Worm (Caenorhabditis elegans) whole organism, midembryonic: Measurements from ENCODE around the gene srh-239.

ENCODE experiments used
- cog-1 ChIP-seq: sonication (generic microtip); optimal IDR thresholded peaks from 2 replicates; lab custom pipeline; 2016; ENCODE audit warnings: missing genetic modification characterization, missing compliant biosample characterization
- flt-1 ChIP-seq: fragments of 200-800 bp; sonication (Bioruptor generic); IDR thresholded peaks from 2 replicates; pipeline ENCODE4 v1.3.6; 2022; ENCODE audit warnings: missing genetic modification characterization, missing compliant biosample characterization
- klf-2 ChIP-seq: fragments of 200-800 bp; sonication (Bioruptor generic); conservative IDR thresholded peaks from 2 replicates; pipeline ENCODE4 v1.3.6; 2022; ENCODE audit warnings: missing genetic modification reagents, missing genetic modification characterization, missing compliant biosample characterization
- ref-1 ChIP-seq: fragments of 200-800 bp; sonication (Bioruptor generic); conservative IDR thresholded peaks from 2 replicates; pipeline ENCODE4 v1.3.6; 2022; ENCODE audit warnings: missing genetic modification reagents, missing genetic modification characterization, missing compliant biosample characterization
- tab-1 ChIP-seq: fragments of 200-800 bp; sonication (Bioruptor generic); IDR thresholded peaks from 2 replicates; pipeline ENCODE4 v1.3.6; 2022; ENCODE audit warnings: missing genetic modification characterization, missing compliant biosample characterization
- ztf-23 ChIP-seq: fragments of 200-800 bp; sonication (Bioruptor generic); IDR thresholded peaks from 2 replicates; pipeline ENCODE4 v1.3.6; 2022; ENCODE audit warnings: missing genetic modification reagents, missing genetic modification characterization, missing compliant biosample characterization
- ztf-29 ChIP-seq: fragments of 200-800 bp; sonication (Bioruptor generic); IDR thresholded peaks from 2 replicates; pipeline ENCODE4 v1.3.6; 2022; ENCODE audit warnings: missing genetic modification reagents, missing genetic modification characterization, missing compliant biosample characterization

ce11 chrV:15454322-15454721 is 8.8 kb downstream of the srh-239 start:
- 0 out of 2 replicates have a peak, but pooled peaks have one; percentile 26 for TF ChIP-seq ztf-23 (GFP tag; lab: Robert Waterston, UW)
- no peak for TF ChIP-seq flt-1 (GFP tag; lab: Robert Waterston, UW)
- TF ChIP-seq tab-1 (GFP tag; lab: Robert Waterston, UW), result no peak
- TF ChIP-seq klf-2, result no peak
- no peak for TF ChIP-seq ref-1 (GFP tag; lab: Robert Waterston, UW)
- TF ChIP-seq cog-1 (tag; lab: Kevin White, UChicago), result no peak
- TF ChIP-seq ztf-29 (GFP tag; lab: Robert Waterston, UW), result no peak
